Fruit fly (Drosophila melanogaster): ENCODE results near the gene wor.

dm6 chr2L:15407021-15407420, 18.4 kb downstream of the wor start:
- no peak for TF ChIP-seq Myc (optimal IDR thresholded peaks at IDR 0.05)
- TF ChIP-seq GATAd (GFP tag; optimal IDR thresholded peaks at IDR 0.05): no peak
- no peak for TF ChIP-seq Dfd (GFP tag; optimal IDR thresholded peaks at IDR 0.05)
- TF ChIP-seq ey (GFP tag; optimal IDR thresholded peaks at IDR 0.05): no peak
- TF ChIP-seq woc (GFP tag; optimal IDR thresholded peaks at IDR 0.05): no peak
- no peak for TF ChIP-seq sv (GFP tag; optimal IDR thresholded peaks at IDR 0.05)
- no peak for TF ChIP-seq Abd-B (GFP tag; optimal IDR thresholded peaks at IDR 0.05)
- TF ChIP-seq Mio (GFP tag; optimal IDR thresholded peaks at IDR 0.05): no peak
- no peak for TF ChIP-seq psq (GFP tag; optimal IDR thresholded peaks at IDR 0.05)
- TF ChIP-seq usp (GFP tag; optimal IDR thresholded peaks at IDR 0.05): no peak
- no peak for TF ChIP-seq dsf (GFP tag; optimal IDR thresholded peaks at IDR 0.05; ENCODE audit: borderline replicate concordance)

Data from whole organism, wandering third instar larva.